Fruit fly (Drosophila melanogaster): Measurements from ENCODE around the gene CG6659.

CG6659 gene

DNA sequence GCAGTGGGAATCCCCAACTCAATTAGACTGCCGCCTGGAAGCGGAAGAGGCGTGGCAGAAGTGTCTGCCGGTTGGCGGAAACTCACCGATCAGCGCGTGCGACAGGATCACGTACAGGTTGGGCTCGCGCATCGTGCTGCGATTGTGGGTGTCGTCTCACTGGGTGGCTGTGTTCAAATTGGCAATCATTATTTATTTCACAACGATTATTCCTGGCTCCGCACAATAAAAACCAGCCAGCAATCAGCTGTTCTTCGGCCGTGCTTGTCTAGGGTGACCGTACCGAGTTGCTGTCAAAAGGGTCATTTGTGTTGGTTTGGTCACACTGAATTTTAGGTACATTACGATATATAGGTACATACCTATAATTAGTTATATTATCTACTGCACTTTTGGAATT lies at the start of gene CG6659:
CG6659 (minus strand) TSS at position 275 of the 400 bp plus-strand sequence.
- TF ChIP-seq EcR (GFP tag; optimal IDR thresholded peaks at IDR 0.05) (no peak), pan (optimal IDR thresholded peaks at IDR 0.05) (no peak), usp (GFP tag; optimal IDR thresholded peaks at IDR 0.05) (no peak), psq (optimal IDR thresholded peaks at IDR 0.05) (no peak), CG8478 (optimal IDR thresholded peaks at IDR 0.05) (no peak), Dll (optimal IDR thresholded peaks at IDR 0.05) (no peak)

DNA sequence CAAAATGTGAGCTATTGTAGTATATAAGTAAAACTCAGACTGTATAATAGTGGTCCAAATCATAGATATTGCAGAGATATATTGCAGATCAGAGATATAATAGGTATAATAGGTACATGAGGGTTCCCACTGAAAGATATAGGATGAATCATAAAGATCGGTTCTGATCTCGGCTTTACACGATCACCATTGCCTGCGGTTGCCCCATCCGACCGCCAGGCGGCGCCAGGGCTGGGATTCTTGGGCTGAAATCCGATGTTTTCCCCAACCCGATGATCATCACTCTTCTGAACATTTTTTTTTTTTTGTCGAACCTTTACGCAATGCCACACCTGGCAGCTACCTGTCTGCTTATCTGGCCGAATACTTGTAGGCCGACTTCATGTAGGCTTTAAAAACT lies 46.8 kb upstream of the CG6659 start:
- TF ChIP-seq pan (optimal IDR thresholded peaks at IDR 0.05): no peak
- no peak for TF ChIP-seq usp (GFP tag; optimal IDR thresholded peaks at IDR 0.05)
- no peak for TF ChIP-seq EcR (GFP tag; optimal IDR thresholded peaks at IDR 0.05)
- TF ChIP-seq Dll (optimal IDR thresholded peaks at IDR 0.05): no peak
- TF ChIP-seq CG8478 (optimal IDR thresholded peaks at IDR 0.05): no peak
- no peak for TF ChIP-seq psq (optimal IDR thresholded peaks at IDR 0.05)

DNA sequence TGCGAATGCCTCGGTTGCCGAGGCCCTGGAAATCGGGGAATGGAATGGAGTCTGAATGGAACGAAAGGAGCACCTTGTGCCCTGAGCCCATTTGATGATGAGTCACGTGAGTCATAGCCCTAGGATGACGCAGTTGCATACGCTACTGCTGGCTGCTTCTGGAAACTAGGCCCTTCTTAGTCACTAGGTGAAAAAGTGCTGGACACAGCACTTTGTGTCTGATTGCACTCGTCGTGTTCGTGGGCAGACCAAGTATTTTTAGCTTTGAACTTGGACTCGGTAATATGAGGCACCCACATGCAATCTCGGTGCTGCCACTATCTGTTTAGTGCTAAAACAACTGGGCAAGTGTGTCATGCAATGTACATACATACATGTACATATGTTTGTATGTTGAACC lies 45.2 kb upstream of the CG6659 start:
- TF ChIP-seq usp (GFP tag; optimal IDR thresholded peaks at IDR 0.05) (no peak), EcR (GFP tag; optimal IDR thresholded peaks at IDR 0.05) (no peak), pan (optimal IDR thresholded peaks at IDR 0.05) (no peak), CG8478 (optimal IDR thresholded peaks at IDR 0.05) (no peak), psq (optimal IDR thresholded peaks at IDR 0.05) (no peak), Dll (optimal IDR thresholded peaks at IDR 0.05) (no peak)

DNA sequence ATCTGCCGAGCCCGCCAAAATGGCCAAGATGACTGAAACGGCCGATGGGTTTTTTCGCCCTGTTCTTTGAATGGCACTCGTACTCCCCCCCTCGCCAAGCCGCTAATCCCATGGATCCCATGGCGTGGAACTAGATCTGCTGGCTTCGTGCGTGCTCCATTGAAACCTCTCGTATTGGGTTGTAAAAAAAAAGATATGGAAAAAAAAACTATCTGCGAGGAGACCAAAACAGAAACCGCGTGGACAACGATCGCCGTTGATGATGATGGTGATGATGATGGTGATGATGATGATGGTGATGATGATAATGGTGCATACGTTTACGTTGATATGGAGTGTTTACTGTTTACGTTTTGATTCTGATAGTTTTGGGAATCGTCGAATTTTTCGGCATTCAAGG lies 44.7 kb upstream of the CG6659 start:
- no peak for TF ChIP-seq CG8478 (optimal IDR thresholded peaks at IDR 0.05)
- TF ChIP-seq Dll (optimal IDR thresholded peaks at IDR 0.05): no peak
- TF ChIP-seq pan (optimal IDR thresholded peaks at IDR 0.05): no peak
- no peak for TF ChIP-seq psq (optimal IDR thresholded peaks at IDR 0.05)
- no peak for TF ChIP-seq EcR (GFP tag; optimal IDR thresholded peaks at IDR 0.05)
- TF ChIP-seq usp (GFP tag; optimal IDR thresholded peaks at IDR 0.05): no peak

DNA sequence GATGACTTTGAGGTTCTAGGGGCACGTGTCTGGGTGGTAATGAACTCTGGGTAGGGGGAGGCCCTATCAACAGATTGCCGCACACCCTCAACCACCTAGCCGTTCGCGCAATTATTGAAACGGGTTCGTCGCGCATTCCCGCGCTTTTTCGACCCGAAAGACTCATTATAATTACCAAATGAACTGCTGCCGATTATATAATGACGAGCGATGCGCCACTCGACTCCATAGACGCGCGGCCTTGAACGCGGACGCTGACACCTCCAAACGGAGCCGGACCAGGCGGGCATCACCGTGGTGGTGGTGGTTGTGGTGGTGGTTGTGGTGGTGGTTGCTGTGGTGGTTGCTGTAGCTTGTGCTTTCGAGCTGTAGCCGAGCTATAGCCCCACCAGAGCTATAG lies 43.5 kb upstream of the CG6659 start:
- TF ChIP-seq Dll (optimal IDR thresholded peaks at IDR 0.05) (no peak), pan (optimal IDR thresholded peaks at IDR 0.05) (no peak), CG8478 (optimal IDR thresholded peaks at IDR 0.05) (no peak)

DNA sequence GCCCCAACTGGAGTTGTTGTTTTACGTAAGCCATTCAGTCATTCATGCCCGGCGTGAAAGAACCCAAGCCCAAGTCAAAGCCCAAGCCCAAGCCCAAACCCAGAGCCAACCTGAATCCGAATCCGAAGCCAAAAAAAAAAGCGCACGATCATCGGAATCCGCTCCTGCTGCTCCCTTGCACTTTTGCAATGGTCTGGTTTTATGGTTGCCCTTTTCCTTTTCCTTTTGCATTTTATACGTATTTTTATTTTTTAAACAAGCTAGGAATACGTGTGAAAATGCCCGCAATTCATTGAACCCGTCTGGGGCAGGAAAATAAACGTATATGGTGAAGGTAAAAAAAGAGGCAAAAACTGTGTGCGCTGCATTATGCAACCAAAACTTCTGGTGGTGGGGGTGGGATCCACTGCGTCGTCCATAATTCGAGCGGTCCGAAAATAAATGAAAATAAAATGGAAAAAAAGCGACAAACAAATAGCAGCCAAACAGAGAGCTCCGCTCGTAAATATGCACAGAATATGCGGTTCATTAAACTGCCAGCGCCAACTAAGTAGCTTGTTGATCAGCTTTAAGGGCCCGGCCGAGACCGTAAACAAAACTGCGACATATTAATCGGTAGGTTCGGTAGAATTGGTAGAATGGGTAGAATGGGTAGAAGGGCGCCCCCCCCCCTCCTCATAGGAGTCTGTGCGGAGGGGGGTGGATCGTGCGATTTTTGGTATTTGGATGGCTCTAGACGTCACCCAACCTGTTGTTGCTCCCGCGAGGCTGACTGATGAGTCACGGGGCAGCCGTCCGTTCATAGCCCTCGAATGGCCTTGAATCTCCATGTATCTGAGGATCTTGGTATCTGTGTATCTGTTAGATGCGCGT lies 42.4 kb upstream of the CG6659 start:
- TF ChIP-seq CG8478 (optimal IDR thresholded peaks at IDR 0.05): no peak
- TF ChIP-seq psq (optimal IDR thresholded peaks at IDR 0.05): no peak
- no peak for TF ChIP-seq Dll (optimal IDR thresholded peaks at IDR 0.05)
- no peak for TF ChIP-seq EcR (GFP tag; optimal IDR thresholded peaks at IDR 0.05)
- TF ChIP-seq pan (optimal IDR thresholded peaks at IDR 0.05): no peak
- no peak for TF ChIP-seq usp (GFP tag; optimal IDR thresholded peaks at IDR 0.05)

DNA sequence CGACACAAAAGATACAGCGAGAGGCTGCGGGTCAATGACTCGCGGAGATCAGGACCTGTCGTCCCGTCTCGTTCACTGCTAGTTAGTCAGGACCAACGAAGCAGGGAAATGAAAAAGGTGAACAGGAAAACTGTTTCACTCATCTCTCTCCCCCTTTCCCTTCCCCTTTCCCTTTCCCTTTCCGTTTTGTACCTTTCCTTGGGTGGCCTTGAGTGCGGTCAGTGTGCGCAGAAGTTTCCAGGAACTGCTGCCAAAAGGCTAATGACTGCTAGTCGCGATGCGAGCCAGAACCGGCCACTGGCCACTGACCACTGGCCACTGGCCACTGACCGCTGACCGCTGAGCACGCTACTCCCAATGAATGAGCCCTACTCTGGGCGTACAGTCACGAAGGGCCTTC lies 38.5 kb upstream of the CG6659 start:
- TF ChIP-seq psq (optimal IDR thresholded peaks at IDR 0.05) (no peak), EcR (GFP tag; optimal IDR thresholded peaks at IDR 0.05) (peak in 1 of 2 experiments; percentile 50)

DNA sequence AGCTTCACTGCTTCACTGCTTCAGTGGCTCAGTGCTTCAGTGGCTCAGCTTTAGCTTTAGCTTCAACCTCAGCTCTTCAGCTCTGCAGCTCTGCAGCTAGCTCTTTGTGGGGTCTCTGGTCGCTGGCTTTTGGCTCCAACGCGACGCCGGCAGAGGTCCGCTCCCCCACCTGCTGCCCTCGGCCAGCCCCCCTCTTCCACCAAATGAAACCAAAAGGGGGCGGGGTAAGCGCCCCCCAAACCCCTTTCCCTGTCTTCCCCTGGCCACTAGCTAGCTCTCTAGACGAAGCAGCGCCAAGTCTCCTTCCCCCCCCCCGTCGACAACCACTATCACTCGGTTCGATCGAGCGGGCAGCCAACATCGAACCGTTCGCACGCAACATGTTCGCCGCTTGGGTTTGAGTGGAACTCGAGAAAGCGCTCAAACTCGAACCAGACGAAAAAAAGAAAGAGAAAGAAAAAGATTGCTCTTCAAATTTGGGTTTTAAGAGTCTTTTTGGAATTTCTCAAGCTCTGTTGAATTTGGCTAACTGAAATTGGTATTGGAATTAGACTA lies 35.9 kb upstream of the CG6659 start, which contains the start of gene Cyp18a1:
Cyp18a1 (minus strand) TSS at position 95 of the 555 bp plus-strand sequence.
- TF ChIP-seq EcR (GFP tag; optimal IDR thresholded peaks at IDR 0.05) (no peak), CG8478 (optimal IDR thresholded peaks at IDR 0.05) (no peak), usp (GFP tag; optimal IDR thresholded peaks at IDR 0.05) (no peak), Dll (optimal IDR thresholded peaks at IDR 0.05) (no peak), psq (optimal IDR thresholded peaks at IDR 0.05) (no peak), pan (optimal IDR thresholded peaks at IDR 0.05) (no peak)

DNA sequence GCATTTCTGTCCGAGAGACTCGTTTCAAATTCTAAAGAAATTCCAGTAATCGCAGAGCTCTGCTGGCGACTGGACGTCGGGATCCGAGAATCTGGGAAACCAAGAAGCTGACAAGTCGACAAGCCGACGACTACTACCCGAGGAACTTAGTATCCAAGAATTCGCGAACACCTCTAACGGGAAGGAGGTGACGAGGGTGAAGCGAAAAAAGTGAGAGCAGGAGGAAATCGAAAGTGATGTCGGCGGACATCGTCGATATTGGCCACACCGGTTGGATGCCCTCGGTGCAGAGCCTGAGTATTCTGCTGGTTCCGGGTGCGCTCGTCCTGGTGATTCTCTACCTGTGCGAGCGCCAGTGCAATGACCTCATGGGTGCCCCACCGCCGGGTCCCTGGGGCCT lies 28.6 kb upstream of the CG6659 start, which contains the start of gene phtm:
phtm (plus strand) TSS at position 41 of the 400 bp plus-strand sequence.
- TF ChIP-seq pan (optimal IDR thresholded peaks at IDR 0.05): no peak
- TF ChIP-seq EcR (GFP tag; optimal IDR thresholded peaks at IDR 0.05): no peak
- no peak for TF ChIP-seq usp (GFP tag; optimal IDR thresholded peaks at IDR 0.05)
- no peak for TF ChIP-seq psq (optimal IDR thresholded peaks at IDR 0.05)
- no peak for TF ChIP-seq CG8478 (optimal IDR thresholded peaks at IDR 0.05)
- TF ChIP-seq Dll (optimal IDR thresholded peaks at IDR 0.05): no peak

DNA sequence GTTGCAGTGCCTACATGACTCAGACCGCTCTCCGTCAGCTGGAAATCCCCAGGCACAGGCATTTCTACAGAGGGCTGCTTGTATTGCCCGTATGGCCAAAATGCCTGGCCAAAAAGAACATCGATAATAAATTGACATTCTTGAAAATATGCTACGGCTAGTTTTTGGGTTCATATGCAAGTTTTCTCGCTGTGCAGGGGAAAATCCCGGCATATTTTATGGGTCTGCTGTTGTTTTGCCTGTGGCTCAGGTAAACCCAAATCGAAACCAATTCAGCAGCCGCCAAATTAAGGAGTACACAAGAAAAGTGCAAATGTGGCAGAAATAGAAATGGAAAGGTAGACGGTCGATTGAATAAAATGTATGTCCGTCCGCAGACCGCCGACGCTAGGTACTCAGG lies 27.8 kb upstream of the CG6659 start:
- TF ChIP-seq EcR (GFP tag; optimal IDR thresholded peaks at IDR 0.05): peak in 1 of 2 experiments; percentile 31
- TF ChIP-seq Dll (optimal IDR thresholded peaks at IDR 0.05): no peak

DNA sequence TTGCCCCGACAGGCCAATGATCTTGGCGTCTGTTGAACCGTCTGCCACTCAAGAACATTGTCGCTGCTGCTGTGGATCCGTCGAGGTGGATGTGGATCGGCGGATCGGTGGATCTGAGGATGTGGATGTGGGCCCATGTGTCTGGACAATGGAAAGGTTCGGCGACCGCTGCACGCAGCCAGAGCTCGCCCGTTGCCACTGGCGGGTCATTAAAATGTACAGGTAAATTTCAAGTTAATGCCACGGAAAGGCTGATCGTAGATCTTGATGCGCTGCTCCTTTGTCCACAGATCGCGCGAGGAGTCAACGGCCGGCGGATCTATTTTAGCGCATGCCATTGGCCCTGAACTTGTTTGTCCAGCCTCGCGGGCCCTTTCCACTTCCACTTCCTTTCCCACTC lies 27.4 kb upstream of the CG6659 start:
- peak in 1 of 2 experiments; percentile 75 for TF ChIP-seq EcR (GFP tag; optimal IDR thresholded peaks at IDR 0.05)
- TF ChIP-seq Dll (optimal IDR thresholded peaks at IDR 0.05): no peak

DNA sequence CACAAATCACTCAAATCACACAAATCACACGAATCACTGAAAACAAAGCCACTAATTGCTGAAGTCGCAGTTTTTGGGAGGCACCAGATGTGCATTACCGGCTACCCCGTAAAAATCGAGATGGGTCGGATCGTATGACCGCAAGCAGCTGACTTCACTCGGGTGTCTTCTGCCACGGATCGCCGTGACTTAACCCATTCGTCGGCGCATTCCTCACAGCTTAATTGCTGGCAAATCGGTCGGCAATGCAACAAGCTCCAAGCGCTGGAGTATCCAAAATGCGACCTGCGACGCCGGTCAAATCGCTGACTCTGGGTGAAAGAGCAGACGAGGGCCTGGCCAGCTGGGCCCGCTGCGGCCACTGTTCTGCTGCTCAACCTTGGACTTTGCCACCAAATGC lies 25.7 kb upstream of the CG6659 start:
- TF ChIP-seq Dll (optimal IDR thresholded peaks at IDR 0.05): no peak

DNA sequence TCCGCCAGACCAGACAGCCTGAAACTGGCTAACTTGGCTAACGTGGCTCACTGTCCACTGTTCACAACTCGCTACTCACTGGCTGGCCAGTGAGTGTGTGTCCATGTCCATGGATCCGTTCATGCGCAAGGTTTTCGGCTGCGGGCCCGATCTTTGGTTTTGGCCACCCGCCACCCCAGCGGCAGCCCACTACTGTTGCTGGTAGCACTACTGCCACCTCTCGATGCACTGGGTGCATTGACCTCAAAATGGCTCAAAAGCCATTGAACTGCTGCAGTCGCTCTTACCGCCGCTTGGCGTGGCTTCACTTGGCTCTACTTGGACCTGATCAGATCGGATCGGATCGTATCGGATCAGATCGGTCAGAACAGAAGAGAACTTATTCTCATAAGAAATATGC lies 24.3 kb upstream of the CG6659 start:
- TF ChIP-seq usp (GFP tag; optimal IDR thresholded peaks at IDR 0.05) (no peak), EcR (GFP tag; optimal IDR thresholded peaks at IDR 0.05) (peak in 1 of 2 experiments; percentile 57), Dll (optimal IDR thresholded peaks at IDR 0.05) (no peak)
